Worm (Caenorhabditis elegans): Measurements from ENCODE around the gene Y53C12A.10.

The Y53C12A.10 gene

ce11 chrII:9703601-9704000, 1.0 kb downstream of the Y53C12A.10 start, which contains the start of gene mop-25.2:
Gene mop-25.2, minus strand, starts transcription at chrII:9703701.
- TF ChIP-seq C06A6.2 (GFP tag; conservative IDR thresholded peaks at IDR 0.05) (no peak), ama-1 (optimal IDR thresholded peaks at IDR 0.05) (no peak), ama-1 (GFP tag; optimal IDR thresholded peaks at IDR 0.05) (peak in 1 of 2 experiments; percentile 10)

- TF ChIP-seq mes-4 (tag; optimal IDR thresholded peaks at IDR 0.05) = no peak
- no peak for TF ChIP-seq Y53G8AR.9 (GFP tag; conservative IDR thresholded peaks at IDR 0.05)
- TF ChIP-seq hrde-1 (tag; optimal IDR thresholded peaks at IDR 0.05; ENCODE audit: borderline replicate concordance) = no peak
These were observed 4.3 kb downstream of the Y53C12A.10 start, which contains the start of the genes Y53C12A.8 and Y53C12A.7 for ce11 chrII:9700363-9700762. Gene Y53C12A.8, minus strand, starts transcription at chrII:9700463. Gene Y53C12A.7, plus strand, starts transcription at chrII:9700543.

ce11 chrII:9695942-9696341, 8.7 kb downstream of the Y53C12A.10 start:
- no peak for TF ChIP-seq ceh-79 (tag; optimal IDR thresholded peaks at IDR 0.05)
- TF ChIP-seq xnd-1 (tag; optimal IDR thresholded peaks at IDR 0.05) = no peak
- no peak for TF ChIP-seq him-1 (tag; optimal IDR thresholded peaks at IDR 0.05)
- TF ChIP-seq madf-6 (GFP tag; IDR thresholded peaks at IDR 0.05) = no peak
- TF ChIP-seq lin-54 (GFP tag; optimal IDR thresholded peaks at IDR 0.05) = no peak
- no peak for TF ChIP-seq F10E7.11 (tag; optimal IDR thresholded peaks at IDR 0.05)
- TF ChIP-seq hlh-12 (tag; optimal IDR thresholded peaks at IDR 0.05) = no peak
- TF ChIP-seq zfh-2 (GFP tag; conservative IDR thresholded peaks at IDR 0.05) = no peak
- TF ChIP-seq Y53G8AR.9 (GFP tag; conservative IDR thresholded peaks at IDR 0.05) = no peak
- TF ChIP-seq let-526 (GFP tag; IDR thresholded peaks at IDR 0.05) = no peak

ce11 chrII:9691839-9692238, 12.8 kb downstream of the Y53C12A.10 start, which contains the start of gene nlp-11:
Gene nlp-11, minus strand, starts transcription at chrII:9691939.
- TF ChIP-seq lin-40 (tag; optimal IDR thresholded peaks at IDR 0.05) (no peak), B0019.2 (GFP tag; conservative IDR thresholded peaks at IDR 0.05) (no peak), pbrm-1 (GFP tag; IDR thresholded peaks at IDR 0.05) (no peak), egl-44 (GFP tag; IDR thresholded peaks at IDR 0.05) (no peak), unc-130 (GFP tag; optimal IDR thresholded peaks at IDR 0.05) (no peak), tlf-1 (GFP tag; optimal IDR thresholded peaks at IDR 0.05) (no peak), ceh-100 (GFP tag; IDR thresholded peaks at IDR 0.05) (no peak), hmg-20 (GFP tag; IDR thresholded peaks at IDR 0.05) (no peak), nhr-27 (tag; optimal IDR thresholded peaks at IDR 0.05) (no peak), ztf-3 (GFP tag; optimal IDR thresholded peaks at IDR 0.05) (no peak), cebp-1 (GFP tag; IDR thresholded peaks at IDR 0.05) (no peak), cebp-1 (tag; optimal IDR thresholded peaks at IDR 0.05) (no peak), F10E7.11 (tag; optimal IDR thresholded peaks at IDR 0.05) (no peak), let-607 (tag; optimal IDR thresholded peaks at IDR 0.05) (no peak)

- TF ChIP-seq lsy-27 (tag; optimal IDR thresholded peaks at IDR 0.05; ENCODE audit: borderline replicate concordance, insufficient read depth) = no peak
These were observed 14.5 kb downstream of the Y53C12A.10 start for ce11 chrII:9690067-9690632.

- TF ChIP-seq B0019.2 (GFP tag; conservative IDR thresholded peaks at IDR 0.05) = no peak
- TF ChIP-seq nhr-120 (GFP tag; IDR thresholded peaks at IDR 0.05) = no peak
- no peak for TF ChIP-seq K11D2.4 (GFP tag; IDR thresholded peaks at IDR 0.05)
- TF ChIP-seq cebp-1 (GFP tag; IDR thresholded peaks at IDR 0.05) = no peak
- no peak for TF ChIP-seq cebp-1 (tag; optimal IDR thresholded peaks at IDR 0.05)
- TF ChIP-seq snpc-1.1 (tag; optimal IDR thresholded peaks at IDR 0.05; ENCODE audit: insufficient read depth) = no peak
- peak; percentile 69 for TF ChIP-seq hmg-1.2 (GFP tag; IDR thresholded peaks at IDR 0.05)
- no peak for TF ChIP-seq hlh-12 (tag; optimal IDR thresholded peaks at IDR 0.05)
- no peak for TF ChIP-seq ceh-91 (GFP tag; IDR thresholded peaks at IDR 0.05)
- no peak for TF ChIP-seq sea-2 (GFP tag; IDR thresholded peaks at IDR 0.05)
- peak; percentile 7 for TF ChIP-seq F23B12.7 (tag; optimal IDR thresholded peaks at IDR 0.05; ENCODE audit: insufficient read depth)
- no peak for TF ChIP-seq hlh-26 (GFP tag; conservative IDR thresholded peaks at IDR 0.05)
- TF ChIP-seq madf-6 (GFP tag; IDR thresholded peaks at IDR 0.05) = no peak
- peak; percentile 31 for TF ChIP-seq nhr-80 (tag; optimal IDR thresholded peaks at IDR 0.05)
- TF ChIP-seq madf-8 (GFP tag; conservative IDR thresholded peaks at IDR 0.05) = no peak
These were observed 17.9 kb downstream of the Y53C12A.10 start, which contains the start of gene ZK1320.9 for ce11 chrII:9686663-9687193. Gene ZK1320.9, minus strand, starts transcription at chrII:9686713.

Data from whole organism, young adult.